Fruit fly (Drosophila melanogaster) whole organism, embryonic: ENCODE results near the gene CG10587.
A peak's percentile ranks its signal among the peaks of the same experiment; 100 is the strongest.

Experiments
- Ada2b ChIP-seq: fragments of 200-800 bp; sonication (Bioruptor generic); IDR thresholded peaks from 2 replicates; pipeline ENCODE4 v1.3.6; 2022; ENCODE audit warnings: missing biosample characterization, missing genetic modification characterization
- CG10543 ChIP-seq: fragments of 200-800 bp; sonication (Bioruptor generic); optimal IDR thresholded peaks from 3 replicates; lab custom pipeline; 2017; ENCODE audit warnings: missing biosample characterization, mild to moderate bottlenecking, missing genetic modification characterization, moderate library complexity
- CG11456 ChIP-seq: fragments of 200-800 bp; sonication (Bioruptor generic); IDR thresholded peaks from 3 replicates; pipeline ENCODE4 v1.3.6; 2022; ENCODE audit warnings: missing biosample characterization, missing genetic modification characterization
- CG12299 ChIP-seq: fragments of 200-800 bp; sonication (Bioruptor generic); optimal IDR thresholded peaks from 2 replicates; lab custom pipeline; 2018; ENCODE audit warnings: missing biosample characterization, mild to moderate bottlenecking, missing genetic modification characterization
- CG13624 ChIP-seq: fragments of 200-800 bp; sonication (Bioruptor generic); optimal IDR thresholded peaks from 2 replicates; lab custom pipeline; 2016; ENCODE audit warnings: missing biosample characterization, missing genetic modification characterization
- CG14050 ChIP-seq: fragments of 200-800 bp; sonication (Bioruptor generic); IDR thresholded peaks from 3 replicates; pipeline ENCODE4 v1.3.6; 2022; ENCODE audit warnings: missing biosample characterization, missing genetic modification characterization
- CG14860 ChIP-seq: fragments of 200-800 bp; sonication (Bioruptor generic); IDR thresholded peaks from 3 replicates; pipeline ENCODE4 v1.3.6; 2022; ENCODE audit warnings: missing biosample characterization, missing genetic modification characterization; ENCODE audit not compliant: partially characterized antibody
- CG15479 ChIP-seq: fragments of 200-800 bp; sonication (Bioruptor generic); optimal IDR thresholded peaks from 3 replicates; lab custom pipeline; 2019; ENCODE audit warnings: missing biosample characterization, mild to moderate bottlenecking, missing genetic modification characterization, moderate library complexity
- CG15601 ChIP-seq: fragments of 200-800 bp; sonication (Bioruptor generic); optimal IDR thresholded peaks from 3 replicates; lab custom pipeline; 2019; ENCODE audit warnings: missing biosample characterization, mild to moderate bottlenecking, missing genetic modification characterization, moderate library complexity
- CG1603 ChIP-seq: fragments of 200-800 bp; sonication (Bioruptor generic); optimal IDR thresholded peaks from 2 replicates; lab custom pipeline; 2019; ENCODE audit warnings: missing biosample characterization, mild to moderate bottlenecking, missing genetic modification characterization, moderate library complexity
- CG4820 ChIP-seq: fragments of 200-800 bp; sonication (Bioruptor generic); optimal IDR thresholded peaks from 3 replicates; lab custom pipeline; 2016; ENCODE audit warnings: missing biosample characterization, missing genetic modification characterization
- CG6765 ChIP-seq: fragments of 200-800 bp; sonication (Bioruptor generic); optimal IDR thresholded peaks from 3 replicates; lab custom pipeline; 2017; ENCODE audit warnings: missing biosample characterization, mild to moderate bottlenecking, missing genetic modification characterization
- CG6854 ChIP-seq: fragments of 200-800 bp; sonication (Bioruptor generic); optimal IDR thresholded peaks from 3 replicates; lab custom pipeline; 2017; ENCODE audit warnings: missing biosample characterization, mild to moderate bottlenecking, missing genetic modification characterization
- CG7556 ChIP-seq: fragments of 200-800 bp; sonication (Bioruptor generic); optimal IDR thresholded peaks from 2 replicates; lab custom pipeline; 2017; ENCODE audit warnings: missing biosample characterization, mild to moderate bottlenecking, missing genetic modification characterization
- CG8281 ChIP-seq: fragments of 200-800 bp; sonication (Bioruptor generic); optimal IDR thresholded peaks from 2 replicates; lab custom pipeline; 2018; ENCODE audit warnings: missing biosample characterization, mild to moderate bottlenecking, missing genetic modification characterization, moderate library complexity
- CG8924 ChIP-seq: fragments of 200-800 bp; optimal IDR thresholded peaks from 3 replicates; lab custom pipeline; 2019; ENCODE audit warnings: missing biosample characterization, mild to moderate bottlenecking, missing genetic modification characterization, moderate library complexity
- CG9876 ChIP-seq: fragments of 200-800 bp; sonication (Bioruptor generic); optimal IDR thresholded peaks from 2 replicates; lab custom pipeline; 2016; ENCODE audit warnings: missing biosample characterization, missing genetic modification characterization
- Camta ChIP-seq: fragments of 200-800 bp; sonication (Bioruptor generic); optimal IDR thresholded peaks from 2 replicates; lab custom pipeline; 2016; ENCODE audit warnings: missing biosample characterization, missing genetic modification characterization
- D ChIP-seq, 2 experiments: fragments of 200-800 bp in 1 of 2; fragments of >200 bp in 1 of 2; sonication (Bioruptor generic) in 1 of 2; optimal IDR thresholded peaks; 2 replicates in 1 of 2; 3 replicates in 1 of 2; lab custom pipeline; 2017; ENCODE audit warnings: mild to moderate bottlenecking in 1 of 2, missing biosample characterization in 1 of 2, missing genetic modification characterization in 1 of 2, missing genetic modification reagents in 1 of 2
- D19B ChIP-seq: fragments of 200-800 bp; sonication (Bioruptor generic); optimal IDR thresholded peaks from 2 replicates; lab custom pipeline; 2017; ENCODE audit warnings: missing biosample characterization, mild to moderate bottlenecking, missing genetic modification characterization
- Dek ChIP-seq: fragments of 200-800 bp; sonication (Bioruptor generic); optimal IDR thresholded peaks from 3 replicates; lab custom pipeline; 2019; ENCODE audit warnings: missing biosample characterization, mild to moderate bottlenecking, missing genetic modification characterization, moderate library complexity
- Gsc ChIP-seq: fragments of 200-800 bp; sonication (Bioruptor generic); IDR thresholded peaks from 2 replicates; pipeline ENCODE4 v1.3.6; 2022; ENCODE audit warnings: missing biosample characterization, missing genetic modification characterization
- HLH4C ChIP-seq: fragments of 200-800 bp; sonication (Bioruptor generic); IDR thresholded peaks from 3 replicates; pipeline ENCODE4 v1.3.6; 2022; ENCODE audit warnings: missing biosample characterization, missing genetic modification characterization; ENCODE audit not compliant: partially characterized antibody
- HmgZ ChIP-seq: fragments of 200-800 bp; sonication (Bioruptor generic); optimal IDR thresholded peaks from 2 replicates; lab custom pipeline; 2018; ENCODE audit warnings: missing biosample characterization, mild to moderate bottlenecking, missing genetic modification characterization
- Lpt ChIP-seq: fragments of >200 bp; optimal IDR thresholded peaks from 2 replicates; lab custom pipeline; 2018; ENCODE audit warnings: missing biosample characterization, missing genetic modification characterization
- MESR4 ChIP-seq: fragments of 200-800 bp; sonication (Bioruptor generic); optimal IDR thresholded peaks from 2 replicates; lab custom pipeline; 2018; ENCODE audit warnings: missing biosample characterization, mild to moderate bottlenecking, missing genetic modification characterization, moderate library complexity
- Myb ChIP-seq: fragments of 200-800 bp; sonication (Bioruptor generic); optimal IDR thresholded peaks from 2 replicates; lab custom pipeline; 2016; ENCODE audit warnings: missing biosample characterization, missing genetic modification characterization
- Oli ChIP-seq: fragments of 200-800 bp; sonication (Bioruptor generic); optimal IDR thresholded peaks from 2 replicates; lab custom pipeline; 2018; ENCODE audit warnings: missing biosample characterization, mild to moderate bottlenecking, missing genetic modification characterization, moderate library complexity
- Opbp ChIP-seq: fragments of 200-800 bp; sonication (Bioruptor generic); IDR thresholded peaks from 3 replicates; pipeline ENCODE4 v1.3.6; 2022; ENCODE audit warnings: missing biosample characterization, missing genetic modification characterization; ENCODE audit not compliant: partially characterized antibody
- Scr ChIP-seq: fragments of 200-800 bp; sonication (Bioruptor generic); IDR thresholded peaks from 2 replicates; pipeline ENCODE4 v1.3.6; 2022; ENCODE audit warnings: missing biosample characterization, missing genetic modification characterization; ENCODE audit not compliant: partially characterized antibody
- Sin3A ChIP-seq: fragments of >200 bp; optimal IDR thresholded peaks from 2 replicates; lab custom pipeline; 2018
- Taf1 ChIP-seq: fragments of 200-800 bp; sonication (Bioruptor generic); IDR thresholded peaks from 2 replicates; pipeline ENCODE4 v1.3.6; 2022; ENCODE audit warnings: missing biosample characterization, missing genetic modification characterization
- ap ChIP-seq: fragments of 200-800 bp; sonication (Bioruptor generic); IDR thresholded peaks from 2 replicates; pipeline ENCODE4 v1.3.6; 2022; ENCODE audit warnings: missing biosample characterization, missing genetic modification characterization
- klu ChIP-seq: fragments of 200-800 bp; sonication (Bioruptor generic); IDR thresholded peaks from 2 replicates; pipeline ENCODE4 v1.3.6; 2022; ENCODE audit warnings: missing biosample characterization, missing genetic modification characterization
- lab ChIP-seq: fragments of 200-800 bp; sonication (Bioruptor generic); optimal IDR thresholded peaks from 3 replicates; lab custom pipeline; 2017; ENCODE audit warnings: missing biosample characterization, missing genetic modification characterization, mild to moderate bottlenecking, moderate library complexity, missing genetic modification reagents
- lilli ChIP-seq: fragments of 200-800 bp; sonication (Bioruptor generic); optimal IDR thresholded peaks from 3 replicates; lab custom pipeline; 2016; ENCODE audit warnings: missing biosample characterization, missing genetic modification characterization
- lmd ChIP-seq: fragments of 200-800 bp; sonication (Bioruptor generic); IDR thresholded peaks from 2 replicates; pipeline ENCODE4 v1.3.6; 2022; ENCODE audit warnings: missing biosample characterization, missing genetic modification characterization
- mld ChIP-seq: fragments of 200-800 bp; sonication (Bioruptor generic); IDR thresholded peaks from 3 replicates; pipeline ENCODE4 v1.3.6; 2022; ENCODE audit warnings: missing biosample characterization, missing genetic modification characterization; ENCODE audit not compliant: partially characterized antibody
- org-1 ChIP-seq: fragments of 200-800 bp; sonication (Bioruptor generic); optimal IDR thresholded peaks from 2 replicates; lab custom pipeline; 2017; ENCODE audit warnings: missing biosample characterization, missing genetic modification characterization
- pita ChIP-seq: fragments of 200-800 bp; sonication (Bioruptor generic); optimal IDR thresholded peaks from 2 replicates; lab custom pipeline; 2017; ENCODE audit warnings: missing biosample characterization, mild to moderate bottlenecking, missing genetic modification characterization
- pum ChIP-seq: fragments of 200-800 bp; sonication (Bioruptor generic); optimal IDR thresholded peaks from 2 replicates; lab custom pipeline; 2016; ENCODE audit warnings: missing biosample characterization, missing genetic modification characterization
- pzg ChIP-seq: fragments of 200-800 bp; sonication (Bioruptor generic); optimal IDR thresholded peaks from 3 replicates; lab custom pipeline; 2018; ENCODE audit warnings: missing biosample characterization, mild to moderate bottlenecking, missing genetic modification characterization, moderate library complexity
- repo ChIP-seq: fragments of 200-800 bp; sonication (Bioruptor generic); optimal IDR thresholded peaks from 2 replicates; lab custom pipeline; 2016; ENCODE audit warnings: missing biosample characterization, missing genetic modification characterization
- scrt ChIP-seq: fragments of 200-800 bp; sonication (Bioruptor generic); optimal IDR thresholded peaks from 2 replicates; lab custom pipeline; 2018; ENCODE audit warnings: missing biosample characterization, mild to moderate bottlenecking, missing genetic modification characterization, moderate library complexity
- sr ChIP-seq: fragments of 200-800 bp; sonication (Bioruptor generic); IDR thresholded peaks from 3 replicates; pipeline ENCODE4 v1.3.6; 2022; ENCODE audit warnings: missing biosample characterization, missing genetic modification characterization
- tgo ChIP-seq: fragments of 200-800 bp; sonication (Bioruptor generic); IDR thresholded peaks from 3 replicates; pipeline ENCODE4 v1.3.6; 2022; ENCODE audit warnings: missing biosample characterization, missing genetic modification characterization
- ttk ChIP-seq: fragments of 200-800 bp; sonication (Bioruptor generic); IDR thresholded peaks from 2 replicates; pipeline ENCODE4 v2.1.2; 2022; ENCODE audit warnings: missing biosample characterization, missing genetic modification characterization
- tup ChIP-seq: fragments of 200-800 bp; sonication (Bioruptor generic); optimal IDR thresholded peaks from 2 replicates; lab custom pipeline; 2016; ENCODE audit warnings: missing biosample characterization, mild to moderate bottlenecking, missing genetic modification characterization, moderate library complexity
- unc-4 ChIP-seq: fragments of 200-800 bp; sonication (Bioruptor generic); IDR thresholded peaks from 2 replicates; pipeline ENCODE4 v1.3.6; 2022; ENCODE audit warnings: missing biosample characterization, missing genetic modification characterization; ENCODE audit not compliant: partially characterized antibody
- zf30C ChIP-seq: fragments of 200-800 bp; sonication (Bioruptor generic); optimal IDR thresholded peaks from 3 replicates; lab custom pipeline; 2018; ENCODE audit warnings: missing biosample characterization, mild to moderate bottlenecking, missing genetic modification characterization
- zfh1 ChIP-seq: fragments of 200-800 bp; sonication (Bioruptor generic); IDR thresholded peaks from 3 replicates; pipeline ENCODE4 v1.3.6; 2022; ENCODE audit warnings: missing biosample characterization, missing genetic modification characterization

The CG10587 gene

DNA sequence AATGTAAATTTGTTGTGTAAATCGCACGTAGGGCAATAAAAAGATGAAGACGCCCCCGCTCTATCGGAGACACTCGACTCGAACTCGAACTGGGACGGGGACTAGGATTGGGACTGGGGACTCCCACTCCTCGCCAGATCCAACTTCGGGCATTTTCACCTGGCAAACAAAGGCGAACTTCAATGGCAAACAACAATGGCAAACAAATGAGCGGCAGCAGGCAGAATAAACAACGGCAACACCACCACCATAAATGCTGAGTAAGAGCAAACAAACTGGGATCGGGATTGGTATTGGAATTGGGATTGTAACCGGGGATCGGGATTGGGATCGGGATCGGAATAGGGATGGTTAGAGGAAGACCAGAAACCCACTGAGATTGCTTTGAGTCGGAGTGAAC lies 18.2 kb downstream of the CG10587 start (continued):
- TF ChIP-seq lmd (GFP tag; lab: Robert Waterston, UW) = no peak
- TF ChIP-seq Taf1 (GFP tag; lab: Robert Waterston, UW) = no peak
- TF ChIP-seq repo (GFP tag; lab: Kevin White, UChicago) = peak; percentile 5
- TF ChIP-seq ap (GFP tag; lab: Robert Waterston, UW) = no peak
- no peak for TF ChIP-seq CG14050 (GFP tag; lab: Robert Waterston, UW)
- TF ChIP-seq Gsc (GFP tag; lab: Robert Waterston, UW) = no peak
- TF ChIP-seq Oli (tag; lab: Kevin White, UChicago) = no peak
- no peak for TF ChIP-seq Lpt (GFP tag; lab: Kevin White, UChicago)
- TF ChIP-seq CG10543 (GFP tag; lab: Kevin White, UChicago) = no peak
- no peak for TF ChIP-seq zf30C (GFP tag; lab: Kevin White, UChicago)
- TF ChIP-seq scrt (GFP tag; lab: Kevin White, UChicago) = no peak
- TF ChIP-seq HmgZ (tag; lab: Kevin White, UChicago) = no peak
- no peak for TF ChIP-seq HLH4C (GFP tag; lab: Robert Waterston, UW)
- TF ChIP-seq lilli (GFP tag; lab: Kevin White, UChicago) = no peak
- TF ChIP-seq mld = no peak
- TF ChIP-seq klu (GFP tag; lab: Robert Waterston, UW) = no peak
- TF ChIP-seq D19B (GFP tag; lab: Kevin White, UChicago) = no peak
- TF ChIP-seq Sin3A (lab: Kevin White, UChicago) = no peak
- TF ChIP-seq CG11456 (GFP tag; lab: Robert Waterston, UW) = no peak
- TF ChIP-seq Ada2b = no peak
- TF ChIP-seq CG4820 (GFP tag; lab: Kevin White, UChicago) = no peak
- TF ChIP-seq CG7556 (GFP tag; lab: Kevin White, UChicago) = no peak
- TF ChIP-seq MESR4 (GFP tag; lab: Kevin White, UChicago) = no peak
- TF ChIP-seq CG8281 (tag; lab: Kevin White, UChicago) = no peak
- TF ChIP-seq CG13624 (GFP tag; lab: Kevin White, UChicago) = no peak
- TF ChIP-seq Myb (GFP tag; lab: Kevin White, UChicago) = no peak
- no peak for TF ChIP-seq pita (GFP tag; lab: Kevin White, UChicago)
- no peak for TF ChIP-seq Opbp (GFP tag; lab: Robert Waterston, UW)
- TF ChIP-seq zfh1 (GFP tag; lab: Robert Waterston, UW) = peak; percentile 59; the same call in 2 of the 3 replicates
- TF ChIP-seq sr (GFP tag; lab: Robert Waterston, UW) = 0 out of 3 replicates have a peak, but pooled peaks have one; percentile 30
- peak; percentile 43 for TF ChIP-seq CG8924 (tag; lab: Kevin White, UChicago)
- no peak for TF ChIP-seq CG6765 (GFP tag; lab: Kevin White, UChicago)
- TF ChIP-seq CG14860 (GFP tag; lab: Robert Waterston, UW) = no peak
- TF ChIP-seq CG9876 (GFP tag; lab: Kevin White, UChicago) = peak; percentile 55
- peak; percentile 26 for TF ChIP-seq Camta
- no peak for TF ChIP-seq pzg (GFP tag; lab: Kevin White, UChicago)
- TF ChIP-seq Scr (GFP tag; lab: Robert Waterston, UW) = no peak
- TF ChIP-seq lab (GFP tag; lab: Kevin White, UChicago) = peak; percentile 8
- no peak for TF ChIP-seq CG12299 (tag; lab: Kevin White, UChicago)
- TF ChIP-seq tgo (GFP tag; lab: Robert Waterston, UW) = no peak
- TF ChIP-seq org-1 (GFP tag; lab: Kevin White, UChicago) = peak; percentile 51
- no peak for TF ChIP-seq ttk (GFP tag; lab: Robert Waterston, UW)
- no peak for TF ChIP-seq Dek
- TF ChIP-seq CG15601 = peak; percentile 47
- TF ChIP-seq tup (GFP tag; lab: Kevin White, UChicago) = peak; percentile 45
- TF ChIP-seq CG15479 (GFP tag; lab: Kevin White, UChicago) = no peak
- no peak for TF ChIP-seq D (optimal IDR thresholded peaks at IDR 0.05; lab: Kevin White, UChicago)
- peak; percentile 58 for TF ChIP-seq D (GFP tag; optimal IDR thresholded peaks at IDR 0.05; lab: Kevin White, UChicago)
- peak; percentile 66 for TF ChIP-seq CG1603 (tag; lab: Kevin White, UChicago)
- no peak for TF ChIP-seq pum
- TF ChIP-seq CG6854 = no peak
- TF ChIP-seq unc-4 (GFP tag; lab: Robert Waterston, UW) = no peak
